Worm (Caenorhabditis elegans) whole organism, L3 larva: Measurements from ENCODE around the gene K08F11.1.

Experiments
- ZK546.5 ChIP-seq: sonication (generic microtip); optimal IDR thresholded peaks from 2 replicates; lab custom pipeline; 2017; ENCODE audit warnings: missing biosample characterization, missing genetic modification characterization
- ama-1 ChIP-seq: fragments of 150-350 bp; optimal IDR thresholded peaks from 2 replicates; lab custom pipeline; 2018
- jun-1 ChIP-seq: fragments of 150-350 bp; optimal IDR thresholded peaks from 2 replicates; lab custom pipeline; 2014; ENCODE audit warnings: missing biosample characterization, missing genetic modification reagents, missing genetic modification characterization
- nfya-1 ChIP-seq: sonication (generic microtip); optimal IDR thresholded peaks from 2 replicates; lab custom pipeline; 2017; ENCODE audit warnings: missing genetic modification characterization, mild to moderate bottlenecking, missing compliant biosample characterization, antibody characterized with exemption, moderate library complexity; ENCODE audit not compliant: insufficient read depth
- nhr-23 ChIP-seq: fragments of 150-350 bp; optimal IDR thresholded peaks from 2 replicates; lab custom pipeline; 2014; ENCODE audit warnings: missing biosample characterization, missing genetic modification reagents, missing genetic modification characterization
- nhr-237 ChIP-seq: fragments of 150-350 bp; optimal IDR thresholded peaks from 2 replicates; lab custom pipeline; 2014; ENCODE audit warnings: missing biosample characterization, missing genetic modification characterization
- pha-4 ChIP-seq: fragments of 150-350 bp; optimal IDR thresholded peaks from 2 replicates; lab custom pipeline; 2014; ENCODE audit warnings: missing biosample characterization, missing genetic modification reagents, missing genetic modification characterization
- unc-39 ChIP-seq: sonication (generic microtip); optimal IDR thresholded peaks from 4 replicates; lab custom pipeline; 2017; ENCODE audit warnings: missing biosample characterization, missing genetic modification characterization

DNA sequence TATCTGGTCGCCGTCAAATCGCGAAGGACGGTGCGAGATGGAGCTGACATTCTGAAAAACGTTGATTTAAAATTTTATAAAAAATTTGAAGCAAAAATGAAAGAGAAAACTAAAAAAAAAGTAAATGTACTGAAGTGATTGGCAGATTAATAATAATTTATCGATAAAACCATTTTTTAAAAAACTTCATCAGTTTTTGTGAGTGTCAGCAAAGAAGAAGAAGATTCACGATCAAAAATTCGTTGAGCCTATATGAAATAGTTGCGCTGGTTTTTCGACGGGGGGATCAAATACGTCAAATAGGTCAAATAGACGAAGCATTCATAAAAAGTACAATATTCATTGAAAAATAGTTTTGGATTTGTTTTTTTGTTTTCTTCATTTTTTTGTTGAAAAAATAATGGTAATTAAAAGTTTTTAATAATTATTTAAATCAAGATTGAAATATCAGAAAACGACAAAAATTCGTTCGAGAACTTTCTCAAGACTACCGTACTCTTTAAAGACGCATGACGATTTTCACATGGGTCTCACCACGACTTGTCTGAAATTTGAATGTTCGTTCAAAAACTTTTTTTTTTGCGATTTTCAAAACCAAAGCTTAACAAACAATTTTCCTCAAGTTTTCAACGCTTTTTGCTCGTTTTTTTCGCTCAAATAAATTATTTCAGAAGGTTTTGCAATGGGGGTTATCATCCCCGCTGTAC is 35.9 kb downstream of the K08F11.1 start, which contains the start of the genes memi-1 and cyp-31A3:
- no peak for TF ChIP-seq unc-39
- TF ChIP-seq nhr-237 (tag; lab: Kevin White, UChicago): no peak
- no peak for TF ChIP-seq jun-1
- TF ChIP-seq pha-4: no peak
- TF ChIP-seq nhr-23 (tag; lab: Kevin White, UChicago): no peak
- no peak for TF ChIP-seq ZK546.5
- no peak for TF ChIP-seq ama-1 (lab: Kevin White, UChicago)
- TF ChIP-seq nfya-1 (tag; lab: Kevin White, UChicago): no peak
